Worm (Caenorhabditis elegans) whole organism, L4 larva: ENCODE data around the gene Y24F12A.1.

Source experiments
- F26F4.8 ChIP-seq: fragments of 200-800 bp; sonication (Bioruptor generic); conservative IDR thresholded peaks from 2 replicates; pipeline ENCODE4 v1.3.6; 2022; ENCODE audit warnings: missing genetic modification characterization, missing compliant biosample characterization
- F37D6.2 ChIP-seq: sonication (generic microtip); optimal IDR thresholded peaks from 2 replicates; lab custom pipeline; 2016; ENCODE audit warnings: mild to moderate bottlenecking, missing genetic modification characterization, missing compliant biosample characterization
- F49E8.2 ChIP-seq: sonication (generic microtip); optimal IDR thresholded peaks from 2 replicates; lab custom pipeline; 2016; ENCODE audit warnings: missing compliant biosample characterization, mild to moderate bottlenecking, missing genetic modification characterization, borderline replicate concordance
- R02D3.7 ChIP-seq: fragments of 150-350 bp; sonication (generic microtip); optimal IDR thresholded peaks from 3 replicates; lab custom pipeline; 2014; ENCODE audit warnings: missing biosample characterization, missing genetic modification characterization
- T20F7.1 ChIP-seq: fragments of 200-800 bp; sonication (Bioruptor generic); optimal IDR thresholded peaks from 2 replicates; lab custom pipeline; 2018; ENCODE audit warnings: mild to moderate bottlenecking, missing genetic modification characterization, missing compliant biosample characterization
- Y105C5A.15 ChIP-seq: fragments of 200-800 bp; sonication (Bioruptor generic); IDR thresholded peaks from 2 replicates; pipeline ENCODE4 v1.3.6; 2022; ENCODE audit warnings: missing genetic modification characterization, missing compliant biosample characterization
- Y48G9A.11 ChIP-seq: fragments of 200-800 bp; sonication (Bioruptor generic); IDR thresholded peaks from 2 replicates; pipeline ENCODE4 v1.3.6; 2022; ENCODE audit warnings: missing genetic modification reagents, missing genetic modification characterization, missing compliant biosample characterization
- aha-1 ChIP-seq: fragments of 150-350 bp; peaks from one replicate; lab custom pipeline; 2014; ENCODE audit warnings: missing biosample characterization, missing genetic modification characterization
- ama-1 ChIP-seq: fragments of 150-350 bp; optimal IDR thresholded peaks from 2 replicates; lab custom pipeline; 2014; ENCODE audit warnings: inconsistent platforms, mixed read lengths
- attf-4 ChIP-seq: sonication (generic microtip); optimal IDR thresholded peaks from 3 replicates; lab custom pipeline; 2017; ENCODE audit warnings: missing biosample characterization, missing genetic modification characterization
- ceh-20 ChIP-seq: fragments of 200-800 bp; sonication (Bioruptor generic); IDR thresholded peaks from 2 replicates; pipeline ENCODE4 v1.3.6; 2022; ENCODE audit warnings: missing genetic modification reagents, missing genetic modification characterization, missing compliant biosample characterization
- ceh-32 ChIP-seq: sonication (generic microtip); optimal IDR thresholded peaks from 2 replicates; lab custom pipeline; 2016; ENCODE audit warnings: mild to moderate bottlenecking, missing genetic modification characterization, missing compliant biosample characterization; ENCODE audit not compliant: poor library complexity
- ceh-44 ChIP-seq: fragments of 200-800 bp; sonication (Bioruptor generic); IDR thresholded peaks from 2 replicates; pipeline ENCODE4 v1.3.6; 2022; ENCODE audit warnings: missing genetic modification reagents, missing genetic modification characterization, missing compliant biosample characterization
- ceh-62 ChIP-seq: sonication (generic microtip); optimal IDR thresholded peaks from 2 replicates; lab custom pipeline; 2017; ENCODE audit warnings: missing biosample characterization, missing genetic modification characterization
- ceh-82 ChIP-seq: sonication (generic microtip); optimal IDR thresholded peaks from 2 replicates; lab custom pipeline; 2017; ENCODE audit warnings: missing biosample characterization, missing genetic modification characterization
- cey-2 ChIP-seq: sonication (generic microtip); optimal IDR thresholded peaks from 3 replicates; lab custom pipeline; 2017; ENCODE audit warnings: missing genetic modification characterization, mild to moderate bottlenecking, missing compliant biosample characterization, antibody characterized with exemption, borderline replicate concordance; ENCODE audit not compliant: insufficient read depth
- daf-16 ChIP-seq, 3 experiments: sonication (generic microtip); optimal IDR thresholded peaks; 2 replicates each; lab custom pipeline; 2016 to 2017; ENCODE audit warnings: missing genetic modification characterization in 3 of 3, missing genetic modification reagents in 3 of 3, mild to moderate bottlenecking in 2 of 3, missing compliant biosample characterization in 2 of 3, missing biosample characterization in 1 of 3, moderate library complexity in 1 of 3
- daf-8 ChIP-seq: fragments of 200-800 bp; sonication (Bioruptor generic); IDR thresholded peaks from 2 replicates; pipeline ENCODE4 v1.3.6; 2022; ENCODE audit warnings: missing genetic modification characterization, missing compliant biosample characterization
- dmd-6 ChIP-seq: fragments of 200-800 bp; sonication (Bioruptor generic); IDR thresholded peaks from 2 replicates; pipeline ENCODE4 v1.3.6; 2022; ENCODE audit warnings: missing genetic modification reagents, missing genetic modification characterization, missing compliant biosample characterization
- dmd-8 ChIP-seq: fragments of 200-800 bp; sonication (Bioruptor generic); IDR thresholded peaks from 2 replicates; pipeline ENCODE4 v1.3.6; 2022; ENCODE audit warnings: missing genetic modification characterization, missing compliant biosample characterization
- dmd-9 ChIP-seq: fragments of 200-800 bp; sonication (Bioruptor generic); IDR thresholded peaks from 2 replicates; pipeline ENCODE4 v1.3.6; 2022; ENCODE audit warnings: missing genetic modification reagents, missing genetic modification characterization, missing compliant biosample characterization
- dve-1 ChIP-seq: sonication (generic microtip); optimal IDR thresholded peaks from 2 replicates; lab custom pipeline; 2017; ENCODE audit warnings: antibody characterized with exemption, mild to moderate bottlenecking, missing genetic modification characterization, missing compliant biosample characterization; ENCODE audit not compliant: insufficient read depth
- egl-43 ChIP-seq: fragments of 200-800 bp; sonication (Bioruptor generic); IDR thresholded peaks from 2 replicates; pipeline ENCODE4 v1.3.6; 2022; ENCODE audit warnings: missing genetic modification reagents, missing genetic modification characterization, missing compliant biosample characterization
- hif-1 ChIP-seq, 2 experiments: sonication (generic microtip); optimal IDR thresholded peaks; 2 replicates each; lab custom pipeline; 2016 to 2017; ENCODE audit warnings: missing compliant biosample characterization in 2 of 2, missing genetic modification characterization in 2 of 2, missing genetic modification reagents in 2 of 2, missing genotype in 2 of 2, mild to moderate bottlenecking in 1 of 2
- hlh-11 ChIP-seq: fragments of 200-800 bp; sonication (Bioruptor generic); optimal IDR thresholded peaks from 2 replicates; lab custom pipeline; 2018; ENCODE audit warnings: mild to moderate bottlenecking, missing genetic modification characterization, missing compliant biosample characterization
- hlh-30 ChIP-seq: sonication (generic microtip); optimal IDR thresholded peaks from 2 replicates; lab custom pipeline; 2017; ENCODE audit warnings: antibody characterized with exemption, mild to moderate bottlenecking, missing genetic modification characterization, missing compliant biosample characterization; ENCODE audit not compliant: insufficient read depth
- hmg-1.1 ChIP-seq: fragments of 200-800 bp; sonication (Bioruptor generic); IDR thresholded peaks from 2 replicates; pipeline ENCODE4 v1.3.6; 2022; ENCODE audit warnings: missing genetic modification reagents, missing genetic modification characterization, missing compliant biosample characterization
- lin-13 ChIP-seq: fragments of 150-350 bp; optimal IDR thresholded peaks from 2 replicates; lab custom pipeline; 2014; ENCODE audit warnings: missing biosample characterization, missing genetic modification reagents, missing genetic modification characterization
- lin-39 ChIP-seq: fragments of 150-350 bp; optimal IDR thresholded peaks from 2 replicates; lab custom pipeline; 2014; ENCODE audit warnings: missing biosample characterization, missing genetic modification reagents, missing genetic modification characterization
- madf-9 ChIP-seq: fragments of 200-800 bp; sonication (Bioruptor generic); conservative IDR thresholded peaks from 2 replicates; pipeline ENCODE4 v1.3.6; 2022; ENCODE audit warnings: missing genetic modification reagents, missing genetic modification characterization, missing compliant biosample characterization
- mdl-1 ChIP-seq, 2 experiments: fragments of 150-350 bp in 1 of 2; sonication (generic microtip) in 1 of 2; optimal IDR thresholded peaks; 2 replicates each; lab custom pipeline; 2014 to 2017; ENCODE audit warnings: missing biosample characterization in 2 of 2, missing genetic modification characterization in 2 of 2
- mep-1 ChIP-seq: fragments of 150-350 bp; sonication (generic microtip); optimal IDR thresholded peaks from 3 replicates; lab custom pipeline; 2014; ENCODE audit warnings: missing biosample characterization, missing genetic modification characterization
- mes-2 ChIP-seq: sonication (generic microtip); optimal IDR thresholded peaks from 2 replicates; lab custom pipeline; 2016; ENCODE audit warnings: missing genotype, mild to moderate bottlenecking, missing genetic modification characterization, missing compliant biosample characterization; ENCODE audit not compliant: poor library complexity, severe bottlenecking
- mxl-3 ChIP-seq: fragments of 200-800 bp; sonication (Bioruptor generic); optimal IDR thresholded peaks from 2 replicates; lab custom pipeline; 2018; ENCODE audit warnings: mild to moderate bottlenecking, missing genetic modification characterization, missing compliant biosample characterization
- nhr-6 ChIP-seq: fragments of 150-350 bp; optimal IDR thresholded peaks from 2 replicates; lab custom pipeline; 2014; ENCODE audit warnings: missing biosample characterization, missing genetic modification characterization
- php-3 ChIP-seq: fragments of 200-800 bp; sonication (Bioruptor generic); IDR thresholded peaks from 2 replicates; pipeline ENCODE4 v1.3.6; 2022; ENCODE audit warnings: missing genetic modification reagents, missing genetic modification characterization, missing compliant biosample characterization
- pqm-1 ChIP-seq: sonication (generic microtip); optimal IDR thresholded peaks from 2 replicates; lab custom pipeline; 2017; ENCODE audit warnings: missing biosample characterization, missing genetic modification characterization
- rbr-2 ChIP-seq: sonication (generic microtip); optimal IDR thresholded peaks from 2 replicates; lab custom pipeline; 2016; ENCODE audit warnings: missing genotype, missing genetic modification characterization, missing compliant biosample characterization
- set-16 ChIP-seq: fragments of 200-800 bp; sonication (Bioruptor generic); IDR thresholded peaks from 2 replicates; pipeline ENCODE4 v1.3.6; 2022; ENCODE audit warnings: missing genetic modification reagents, missing genetic modification characterization, missing compliant biosample characterization
- snpc-1.2 ChIP-seq: fragments of 200-800 bp; sonication (Bioruptor generic); IDR thresholded peaks from 2 replicates; pipeline ENCODE4 v1.3.6; 2022; ENCODE audit warnings: missing genetic modification reagents, missing genetic modification characterization, missing compliant biosample characterization
- snpc-4 ChIP-seq: fragments of 150-350 bp; optimal IDR thresholded peaks from 2 replicates; lab custom pipeline; 2014; ENCODE audit warnings: missing biosample characterization, missing genetic modification characterization
- spr-1 ChIP-seq: sonication (generic microtip); optimal IDR thresholded peaks from 2 replicates; lab custom pipeline; 2016; ENCODE audit warnings: mild to moderate bottlenecking, missing genetic modification characterization, missing compliant biosample characterization
- zfp-3 ChIP-seq: fragments of 200-800 bp; sonication (Bioruptor generic); conservative IDR thresholded peaks from 2 replicates; pipeline ENCODE4 v1.3.6; 2022; ENCODE audit warnings: missing genetic modification reagents, missing genetic modification characterization, missing compliant biosample characterization
- zip-2 ChIP-seq: fragments of 150-350 bp; optimal IDR thresholded peaks from 2 replicates; lab custom pipeline; 2014; ENCODE audit warnings: missing biosample characterization, missing genetic modification characterization

The Y24F12A.1 gene

DNA sequence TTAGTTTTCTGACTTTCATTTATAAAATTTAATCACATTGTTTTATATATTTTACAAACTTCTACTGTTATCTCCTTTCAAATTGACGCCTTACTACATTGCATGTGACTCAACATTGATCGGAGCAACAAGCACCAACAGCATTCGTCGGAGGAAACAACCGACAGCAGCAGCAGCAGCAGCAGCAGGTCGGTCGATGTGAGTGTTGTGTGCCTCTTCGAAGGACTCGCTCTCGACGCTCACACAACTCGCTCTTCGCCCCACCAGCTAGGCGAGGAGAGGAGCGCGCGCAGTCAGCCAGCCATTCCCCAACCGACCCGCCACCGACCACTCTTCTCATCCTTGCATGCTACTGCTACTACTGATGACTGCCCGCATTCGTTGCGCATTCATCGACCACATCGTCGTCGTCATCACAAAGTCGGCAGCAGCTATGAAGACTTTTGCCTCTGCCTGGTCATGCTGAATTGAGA is 21.1 kb upstream of the Y24F12A.1 start, which contains the start of gene F12F6.1:
Gene F12F6.1 (plus strand): TSS at position 51 of the 473 bp plus-strand sequence.
- TF ChIP-seq dmd-9 (0 out of 2 replicates have a peak, but pooled peaks have one; percentile 11), F26F4.8 (GFP tag; lab: Robert Waterston, UW) (no peak), mxl-3 (peak; percentile 10), set-16 (GFP tag; lab: Robert Waterston, UW) (peak; percentile 95), hmg-1.1 (GFP tag; lab: Robert Waterston, UW) (peak; percentile 27; the same call in 1 of the 2 replicates), cey-2 (tag; lab: Kevin White, UChicago) (no peak), T20F7.1 (no peak), nhr-6 (peak; percentile 30), dmd-6 (GFP tag; lab: Robert Waterston, UW) (0 out of 2 replicates have a peak, but pooled peaks have one; percentile 18), Y48G9A.11 (0 out of 2 replicates have a peak, but pooled peaks have one; percentile 44), zip-2 (tag; lab: Kevin White, UChicago) (no peak), ceh-32 (tag; lab: Kevin White, UChicago) (no peak), egl-43 (GFP tag; lab: Robert Waterston, UW) (peak; percentile 84), hlh-11 (tag; lab: Kevin White, UChicago) (peak; percentile 48), dmd-8 (GFP tag; lab: Robert Waterston, UW) (0 out of 2 replicates have a peak, but pooled peaks have one; percentile 53), ceh-44 (0 out of 2 replicates have a peak, but pooled peaks have one; percentile 14), mdl-1 (tag; optimal IDR thresholded peaks at IDR 0.05; lab: Kevin White, UChicago) (no peak), mep-1 (tag; lab: Kevin White, UChicago) (peak; percentile 38), lin-13 (no peak), ceh-20 (GFP tag; lab: Robert Waterston, UW) (0 out of 2 replicates have a peak, but pooled peaks have one; percentile 42), madf-9 (GFP tag; lab: Robert Waterston, UW) (no peak), F37D6.2 (peak; percentile 33), hlh-30 (tag; lab: Kevin White, UChicago) (peak; percentile 60), pqm-1 (tag; lab: Kevin White, UChicago) (no peak), php-3 (no peak), snpc-4 (tag; lab: Kevin White, UChicago) (no peak), daf-16 (GFP tag; optimal IDR thresholded peaks at IDR 0.05; lab: Kevin White, UChicago) (no peak), daf-16 (tag; optimal IDR thresholded peaks at IDR 0.05; lab: Kevin White, UChicago) (peak; percentile 45), rbr-2 (no peak)
- TF ChIP-seq, all 104 proteins: peak for 16

DNA sequence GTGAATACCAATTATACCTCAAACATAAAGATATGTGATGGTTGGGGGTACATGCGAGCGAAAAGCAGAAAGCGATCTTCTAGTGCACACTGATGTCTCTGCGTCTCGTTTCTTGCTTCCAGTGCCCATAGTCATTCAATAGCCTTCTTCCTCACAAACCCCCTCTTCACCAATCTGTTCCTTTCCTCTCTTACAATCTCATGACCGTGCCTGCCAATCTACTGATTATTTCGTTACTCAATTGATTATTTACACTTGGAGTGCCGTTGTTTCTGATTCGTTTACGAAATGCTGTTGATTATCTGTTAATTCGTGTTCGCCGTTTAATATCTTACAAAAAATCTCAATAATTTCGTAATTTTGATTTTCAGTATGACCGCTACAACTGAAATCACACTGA is 20.2 kb upstream of the Y24F12A.1 start:
- TF ChIP-seq lin-39 (tag; lab: Kevin White, UChicago) (no peak), Y105C5A.15 (GFP tag; lab: Robert Waterston, UW) (no peak), hlh-30 (tag; lab: Kevin White, UChicago) (peak; percentile 5), daf-8 (GFP tag; lab: Robert Waterston, UW) (no peak), mep-1 (tag; lab: Kevin White, UChicago) (no peak), ceh-62 (no peak), daf-16 (GFP tag; optimal IDR thresholded peaks at IDR 0.05; lab: Kevin White, UChicago) (no peak), daf-16 (tag; optimal IDR thresholded peaks at IDR 0.05; lab: Kevin White, UChicago) (peak; percentile 25), R02D3.7 (tag; lab: Kevin White, UChicago) (no peak), spr-1 (tag; lab: Kevin White, UChicago) (no peak), hif-1 (tag; optimal IDR thresholded peaks at IDR 0.05; lab: Kevin White, UChicago) (no peak), attf-4 (no peak), lin-13 (no peak), aha-1 (no peak), ceh-20 (GFP tag; lab: Robert Waterston, UW) (no peak), ceh-82 (tag; lab: Kevin White, UChicago) (no peak), hlh-11 (tag; lab: Kevin White, UChicago) (peak; percentile 17), ceh-44 (no peak), snpc-1.2 (GFP tag; lab: Robert Waterston, UW) (no peak), F49E8.2 (tag; lab: Kevin White, UChicago) (no peak), mes-2 (tag; lab: Kevin White, UChicago) (peak; percentile 20), dve-1 (peak; percentile 15), ama-1 (lab: Kevin White, UChicago) (no peak), zfp-3 (GFP tag; lab: Robert Waterston, UW) (no peak)
- TF ChIP-seq, all 104 proteins: peak for 5
